Fruit fly (Drosophila melanogaster): ENCODE results near the gene CG11583.

Gene CG11583

DNA sequence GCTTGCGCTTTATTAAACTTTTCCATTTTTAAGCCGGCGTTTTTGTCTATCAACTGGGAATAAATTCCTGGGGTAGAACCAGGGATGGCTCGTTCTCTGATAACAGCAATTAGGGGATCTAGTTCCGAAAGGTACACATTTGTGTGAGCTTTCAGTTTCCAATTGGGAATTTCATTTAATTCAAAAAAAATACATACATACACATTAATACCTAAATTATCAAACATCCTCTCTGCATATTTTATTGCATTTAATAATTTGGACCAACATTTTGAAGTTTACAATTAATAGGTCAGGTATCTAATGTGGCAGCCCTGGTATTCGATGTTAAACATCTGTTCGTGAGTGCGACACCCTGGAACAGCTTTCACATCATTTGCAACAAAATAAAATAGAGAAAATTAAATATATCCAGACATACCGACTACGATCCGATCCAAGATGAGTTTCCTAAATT is 23.5 kb downstream of the CG11583 start, which contains the start of the genes CG15011 and CG1309 (continued):
- peak; percentile 43; the same call in 1 of the 2 replicates for TF ChIP-seq CG8765 (GFP tag; IDR thresholded peaks at IDR 0.05)
- peak; percentile 90 for TF ChIP-seq ind (GFP tag; optimal IDR thresholded peaks at IDR 0.05)
- TF ChIP-seq Dfd (GFP tag; optimal IDR thresholded peaks at IDR 0.05), result no peak
- no peak for TF ChIP-seq zen2 (GFP tag; IDR thresholded peaks at IDR 0.05; ENCODE audit: partially characterized antibody)
- no peak for TF ChIP-seq ash1 (GFP tag; optimal IDR thresholded peaks at IDR 0.05)
- peak; percentile 40 for TF ChIP-seq CG30431 (GFP tag; optimal IDR thresholded peaks at IDR 0.05)
- TF ChIP-seq CG3281 (GFP tag; optimal IDR thresholded peaks at IDR 0.05), result peak; percentile 99
- TF ChIP-seq trem (tag; optimal IDR thresholded peaks at IDR 0.05), result peak; percentile 93
- TF ChIP-seq aop (GFP tag; IDR thresholded peaks at IDR 0.05), result no peak
- peak; percentile 82 for TF ChIP-seq CG12744 (GFP tag; optimal IDR thresholded peaks at IDR 0.05)
- 0 out of 3 replicates have a peak, but pooled peaks have one; percentile 23 for TF ChIP-seq CG2199 (GFP tag; IDR thresholded peaks at IDR 0.05)
- peak; percentile 53 for TF ChIP-seq p53 (GFP tag; optimal IDR thresholded peaks at IDR 0.05)
- TF ChIP-seq hth (optimal IDR thresholded peaks at IDR 0.05), result no peak
- TF ChIP-seq CG31224 (GFP tag; IDR thresholded peaks at IDR 0.05), result peak; percentile 59
- TF ChIP-seq ems (GFP tag; optimal IDR thresholded peaks at IDR 0.05), result peak; percentile 81
- peak; percentile 85 for TF ChIP-seq Chrac-16 (GFP tag; optimal IDR thresholded peaks at IDR 0.05)
- TF ChIP-seq CG11723 (GFP tag; optimal IDR thresholded peaks at IDR 0.05), result peak; percentile 23
- TF ChIP-seq CG12769 (tag; optimal IDR thresholded peaks at IDR 0.05), result peak; percentile 94
- peak; percentile 81 for TF ChIP-seq az2 (GFP tag; optimal IDR thresholded peaks at IDR 0.05)
- peak; percentile 11; the same call in 1 of the 2 replicates for TF ChIP-seq amos (GFP tag; IDR thresholded peaks at IDR 0.05; ENCODE audit: partially characterized antibody)
- TF ChIP-seq psq (GFP tag; optimal IDR thresholded peaks at IDR 0.05), result peak; percentile 57
- TF ChIP-seq vfl (GFP tag; optimal IDR thresholded peaks at IDR 0.05), result peak; percentile 75
- peak; percentile 94 for TF ChIP-seq lilli (GFP tag; optimal IDR thresholded peaks at IDR 0.05)
- TF ChIP-seq twi (tag; optimal IDR thresholded peaks at IDR 0.05), result peak; percentile 83
- peak; percentile 84 for TF ChIP-seq CG12659 (GFP tag; optimal IDR thresholded peaks at IDR 0.05)
- no peak for TF ChIP-seq CG15479 (GFP tag; optimal IDR thresholded peaks at IDR 0.05)
- peak; percentile 66 for TF ChIP-seq ssp (GFP tag; IDR thresholded peaks at IDR 0.05)
- TF ChIP-seq CG6175 (GFP tag; IDR thresholded peaks at IDR 0.05), result no peak
- no peak for TF ChIP-seq CG11696 (GFP tag; IDR thresholded peaks at IDR 0.05)
- no peak; the same call in 1 of the 2 replicates for TF ChIP-seq gsb (GFP tag; IDR thresholded peaks at IDR 0.05)
- TF ChIP-seq CG2678 (tag; optimal IDR thresholded peaks at IDR 0.05), result peak; percentile 87
- peak; percentile 50 for TF ChIP-seq CG12219 (GFP tag; optimal IDR thresholded peaks at IDR 0.05)
- TF ChIP-seq dm (GFP tag; optimal IDR thresholded peaks at IDR 0.05), result peak; percentile 82
- TF ChIP-seq Pdp1 (GFP tag; optimal IDR thresholded peaks at IDR 0.05), result peak; percentile 82 to 88
- peak; percentile 85 for TF ChIP-seq CG7839 (tag; optimal IDR thresholded peaks at IDR 0.05)
- TF ChIP-seq ranshi (GFP tag; IDR thresholded peaks at IDR 0.05), result peak; percentile 79; the same call in 1 of the 2 replicates
- peak; percentile 66 for TF ChIP-seq CG4404 (GFP tag; IDR thresholded peaks at IDR 0.05)
- TF ChIP-seq Trl (optimal IDR thresholded peaks at IDR 0.05), result no peak
- peak; percentile 82 for TF ChIP-seq Trl (GFP tag; optimal IDR thresholded peaks at IDR 0.05)
- peak; percentile 71 for TF ChIP-seq CG8089 (GFP tag; optimal IDR thresholded peaks at IDR 0.05)
- peak; percentile 71 for TF ChIP-seq CG14014 (GFP tag; IDR thresholded peaks at IDR 0.05)
- TF ChIP-seq NFAT (GFP tag; IDR thresholded peaks at IDR 0.05), result peak; percentile 35; the same call in 1 of the 2 replicates
- peak; percentile 78 for TF ChIP-seq sob (GFP tag; IDR thresholded peaks at IDR 0.05)
- TF ChIP-seq CG18619 (GFP tag; optimal IDR thresholded peaks at IDR 0.05), result peak; percentile 74
- TF ChIP-seq CG10462 (GFP tag; optimal IDR thresholded peaks at IDR 0.05), result peak; percentile 68
- peak; percentile 63 for TF ChIP-seq BEAF-32 (GFP tag; optimal IDR thresholded peaks at IDR 0.05)
- TF ChIP-seq bsh (GFP tag; optimal IDR thresholded peaks at IDR 0.05), result peak; percentile 33 to 83
- TF ChIP-seq Deaf1 (tag; optimal IDR thresholded peaks at IDR 0.05), result no peak
- TF ChIP-seq gt (GFP tag; IDR thresholded peaks at IDR 0.05), result no peak
- peak; percentile 72 for TF ChIP-seq HmgD (GFP tag; optimal IDR thresholded peaks at IDR 0.05)
- peak; percentile 67 for TF ChIP-seq tap (tag; optimal IDR thresholded peaks at IDR 0.05)
- TF ChIP-seq Med (GFP tag), result peak; percentile 97
